Worm (Caenorhabditis elegans) whole organism, young adult: ENCODE measurements around the gene str-176.

ENCODE experiments used
- F10E7.11 ChIP-seq: sonication (generic microtip); optimal IDR thresholded peaks from 2 replicates; lab custom pipeline; 2017; ENCODE audit warnings: mild to moderate bottlenecking, missing genetic modification characterization, moderate library complexity, missing compliant biosample characterization
- Y53G8AR.9 ChIP-seq: fragments of 200-800 bp; sonication (Bioruptor generic); conservative IDR thresholded peaks from 2 replicates; pipeline ENCODE4 v1.3.6; 2022; ENCODE audit warnings: missing genetic modification reagents, missing genetic modification characterization, missing compliant biosample characterization
- ZK185.1 ChIP-seq: sonication (generic microtip); optimal IDR thresholded peaks from 2 replicates; lab custom pipeline; 2016; ENCODE audit warnings: mild to moderate bottlenecking, missing genetic modification characterization, missing compliant biosample characterization; ENCODE audit not compliant: poor library complexity, severe bottlenecking
- attf-3 ChIP-seq: fragments of 200-800 bp; sonication (Bioruptor generic); conservative IDR thresholded peaks from 2 replicates; pipeline ENCODE4 v1.3.6; 2022; ENCODE audit warnings: missing genetic modification reagents, missing genetic modification characterization, missing compliant biosample characterization
- egl-18 ChIP-seq: fragments of 200-800 bp; sonication (Bioruptor generic); IDR thresholded peaks from 2 replicates; pipeline ENCODE4 v1.3.6; 2022; ENCODE audit warnings: missing genetic modification reagents, missing genetic modification characterization, missing compliant biosample characterization
- ets-4 ChIP-seq: fragments of 200-800 bp; sonication (Bioruptor generic); optimal IDR thresholded peaks from 2 replicates; lab custom pipeline; 2018; ENCODE audit warnings: mild to moderate bottlenecking, missing genetic modification characterization, missing compliant biosample characterization
- lin-54 ChIP-seq: fragments of 200-800 bp; sonication (Bioruptor generic); optimal IDR thresholded peaks from 2 replicates; lab custom pipeline; 2018; ENCODE audit warnings: mild to moderate bottlenecking, missing genetic modification characterization, missing compliant biosample characterization
- snpc-4 ChIP-seq, 5 experiments: fragments of 150-350 bp in 1 of 5; sonication (generic microtip) in 4 of 5; optimal IDR thresholded peaks; 2 replicates each; lab custom pipeline; 2014 to 2018; ENCODE audit warnings: missing genetic modification characterization in 5 of 5, missing biosample characterization in 3 of 5, antibody characterized with exemption in 2 of 5, mild to moderate bottlenecking in 2 of 5, missing compliant biosample characterization in 2 of 5, missing genotype in 2 of 5, moderate library complexity in 2 of 5, missing genetic modification reagents in 1 of 5
- unc-62 ChIP-seq: fragments of 150-350 bp; optimal IDR thresholded peaks from 2 replicates; lab custom pipeline; 2014; ENCODE audit warnings: missing biosample characterization, missing genetic modification reagents, missing genetic modification characterization
- zfh-2 ChIP-seq: fragments of 200-800 bp; sonication (Bioruptor generic); conservative IDR thresholded peaks from 2 replicates; pipeline ENCODE4 v1.3.6; 2022; ENCODE audit warnings: missing genetic modification reagents, missing genetic modification characterization, missing compliant biosample characterization

ce11 chrIV:8462376-8462775 lies 1.2 kb downstream of the str-176 start:
- TF ChIP-seq zfh-2, result no peak
- no peak for TF ChIP-seq snpc-4 (GFP tag; optimal IDR thresholded peaks at IDR 0.05; lab: Kevin White, UChicago)
- no peak for TF ChIP-seq snpc-4 (tag; optimal IDR thresholded peaks at IDR 0.05; lab: Kevin White, UChicago)
- TF ChIP-seq attf-3, result no peak
- no peak for TF ChIP-seq ZK185.1 (tag; lab: Kevin White, UChicago)
- TF ChIP-seq F10E7.11 (tag; lab: Kevin White, UChicago), result no peak
- TF ChIP-seq unc-62 (GFP tag; lab: Kevin White, UChicago), result no peak
- no peak for TF ChIP-seq lin-54 (GFP tag; lab: Kevin White, UChicago)
- no peak for TF ChIP-seq Y53G8AR.9
- TF ChIP-seq ets-4 (GFP tag; lab: Kevin White, UChicago), result no peak
- TF ChIP-seq egl-18 (GFP tag; lab: Robert Waterston, UW), result no peak
